Worm (Caenorhabditis elegans) whole organism, L4/young adult: ENCODE data around the gene W03C9.1.

Source experiments
- W03F9.2 ChIP-seq: fragments of 150-350 bp; optimal IDR thresholded peaks from 2 replicates; lab custom pipeline; 2014; ENCODE audit warnings: missing biosample characterization, missing genetic modification characterization
- dao-5 ChIP-seq: sonication (generic microtip); optimal IDR thresholded peaks from 2 replicates; lab custom pipeline; 2016; ENCODE audit warnings: missing genotype, missing genetic modification characterization, moderate library complexity, missing compliant biosample characterization
- him-1 ChIP-seq: sonication (generic microtip); optimal IDR thresholded peaks from 2 replicates; lab custom pipeline; 2016; ENCODE audit warnings: missing genotype, missing genetic modification reagents, missing genetic modification characterization, missing compliant biosample characterization

DNA sequence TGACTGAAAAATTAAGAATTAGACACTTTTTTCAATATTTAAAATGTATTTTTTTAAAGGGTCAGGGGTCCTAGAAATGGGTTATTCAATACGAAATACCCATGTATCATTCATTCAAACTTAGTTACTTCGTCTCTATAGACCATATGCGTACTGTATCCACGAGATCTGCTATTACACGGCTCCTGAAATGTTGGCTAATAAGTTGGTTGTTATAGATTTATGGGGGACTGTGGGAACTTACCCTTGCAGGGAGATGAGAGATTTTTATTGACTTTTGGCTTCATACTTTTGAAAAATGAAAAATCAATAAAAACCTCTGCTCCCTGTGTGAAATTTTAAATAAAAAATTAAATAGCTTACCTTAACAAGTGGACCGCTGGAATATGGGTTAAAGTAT lies 17.0 kb upstream of the W03C9.1 start:
- TF ChIP-seq him-1 (tag; lab: Kevin White, UChicago): no peak
- TF ChIP-seq dao-5 (tag; lab: Kevin White, UChicago): no peak
- no peak for TF ChIP-seq W03F9.2
